Fruit fly (Drosophila melanogaster) whole organism, embryonic: ENCODE results near the gene CG7841.

Experiments
- Abd-B ChIP-seq: fragments of 200-800 bp; sonication (Bioruptor generic); optimal IDR thresholded peaks from 2 replicates; lab custom pipeline; 2018; ENCODE audit warnings: missing biosample characterization, mild to moderate bottlenecking, missing genetic modification characterization, moderate library complexity
- Aef1 ChIP-seq: fragments of 200-800 bp; sonication (Bioruptor generic); IDR thresholded peaks from 3 replicates; pipeline ENCODE4 v1.3.6; 2022; ENCODE audit warnings: missing biosample characterization, missing genetic modification characterization
- CG10147 ChIP-seq: fragments of 200-800 bp; sonication (Bioruptor generic); optimal IDR thresholded peaks from 2 replicates; lab custom pipeline; 2019; ENCODE audit warnings: missing biosample characterization, mild to moderate bottlenecking, missing genetic modification characterization, moderate library complexity
- CG10209 ChIP-seq: fragments of 200-800 bp; sonication (Bioruptor generic); optimal IDR thresholded peaks from 3 replicates; lab custom pipeline; 2017; ENCODE audit warnings: missing biosample characterization, mild to moderate bottlenecking, missing genetic modification characterization, missing genetic modification reagents
- CG10267 ChIP-seq: fragments of 200-800 bp; sonication (Bioruptor generic); optimal IDR thresholded peaks from 2 replicates; lab custom pipeline; 2018; ENCODE audit warnings: missing biosample characterization, mild to moderate bottlenecking, missing genetic modification characterization, moderate library complexity
- CG12104 ChIP-seq: fragments of 200-800 bp; sonication (Bioruptor generic); optimal IDR thresholded peaks from 3 replicates; lab custom pipeline; 2016; ENCODE audit warnings: missing biosample characterization, missing genetic modification characterization
- CG12155 ChIP-seq: fragments of 200-800 bp; sonication (Bioruptor generic); optimal IDR thresholded peaks from 3 replicates; lab custom pipeline; 2016; ENCODE audit warnings: missing biosample characterization, missing genetic modification characterization
- CG12219 ChIP-seq: fragments of 200-800 bp; sonication (Bioruptor generic); optimal IDR thresholded peaks from 3 replicates; lab custom pipeline; 2018; ENCODE audit warnings: missing biosample characterization, mild to moderate bottlenecking, missing genetic modification characterization
- CG12299 ChIP-seq: fragments of 200-800 bp; sonication (Bioruptor generic); optimal IDR thresholded peaks from 2 replicates; lab custom pipeline; 2018; ENCODE audit warnings: missing biosample characterization, mild to moderate bottlenecking, missing genetic modification characterization
- CG12391 ChIP-seq: fragments of 200-800 bp; sonication (Bioruptor generic); optimal IDR thresholded peaks from 3 replicates; lab custom pipeline; 2018; ENCODE audit warnings: missing biosample characterization, mild to moderate bottlenecking, missing genetic modification characterization, moderate library complexity
- CG14050 ChIP-seq: fragments of 200-800 bp; sonication (Bioruptor generic); IDR thresholded peaks from 3 replicates; pipeline ENCODE4 v1.3.6; 2022; ENCODE audit warnings: missing biosample characterization, missing genetic modification characterization
- CG1832 ChIP-seq: fragments of 200-800 bp; sonication (Bioruptor generic); optimal IDR thresholded peaks from 2 replicates; lab custom pipeline; 2017; ENCODE audit warnings: missing biosample characterization, mild to moderate bottlenecking, missing genetic modification characterization, inconsistent platforms
- CG18476 ChIP-seq: fragments of 200-800 bp; sonication (Bioruptor generic); optimal IDR thresholded peaks from 2 replicates; lab custom pipeline; 2016; ENCODE audit warnings: missing biosample characterization, mild to moderate bottlenecking, missing genetic modification characterization
- CG2875 ChIP-seq: fragments of 200-800 bp; sonication (Bioruptor generic); optimal IDR thresholded peaks from 2 replicates; lab custom pipeline; 2017; ENCODE audit warnings: missing biosample characterization, mild to moderate bottlenecking, missing genetic modification characterization, missing genetic modification reagents
- CG3726 ChIP-seq: fragments of 200-800 bp; sonication (Bioruptor generic); IDR thresholded peaks from 3 replicates; pipeline ENCODE4, ENCODE4 v1.3.6; 2022; ENCODE audit warnings: missing biosample characterization, missing genetic modification characterization
- CG42726 ChIP-seq: fragments of 200-800 bp; sonication (Bioruptor generic); IDR thresholded peaks from 2 replicates; pipeline ENCODE4 v1.3.6; 2022; ENCODE audit warnings: missing biosample characterization, missing genetic modification characterization; ENCODE audit not compliant: partially characterized antibody
- CG4730 ChIP-seq: fragments of 200-800 bp; sonication (Bioruptor generic); IDR thresholded peaks from 2 replicates; pipeline ENCODE4 v1.3.6; 2022; ENCODE audit warnings: missing biosample characterization, missing genetic modification characterization
- CG6254 ChIP-seq: fragments of 200-800 bp; sonication (Bioruptor generic); optimal IDR thresholded peaks from 3 replicates; lab custom pipeline; 2017; ENCODE audit warnings: mild to moderate bottlenecking, missing biosample characterization, missing genetic modification reagents, missing genetic modification characterization
- CG6683 ChIP-seq: fragments of 200-800 bp; sonication (Bioruptor generic); optimal IDR thresholded peaks from 2 replicates; lab custom pipeline; 2017; ENCODE audit warnings: missing biosample characterization, mild to moderate bottlenecking, missing genetic modification characterization, missing genetic modification reagents
- CG7839 ChIP-seq: fragments of 200-800 bp; sonication (Bioruptor generic); optimal IDR thresholded peaks from 3 replicates; lab custom pipeline; 2018; ENCODE audit warnings: missing biosample characterization, mild to moderate bottlenecking, missing genetic modification characterization, moderate library complexity
- CG9727 ChIP-seq: fragments of 200-800 bp; sonication (Bioruptor generic); optimal IDR thresholded peaks from 3 replicates; lab custom pipeline; 2017; ENCODE audit warnings: missing biosample characterization, mild to moderate bottlenecking, missing genetic modification characterization
- Chrac-16 ChIP-seq: fragments of 200-800 bp; sonication (Bioruptor generic); optimal IDR thresholded peaks from 3 replicates; lab custom pipeline; 2016; ENCODE audit warnings: missing biosample characterization, missing genetic modification characterization
- CkIIα-i1 ChIP-seq: fragments of 200-800 bp; sonication (Bioruptor generic); IDR thresholded peaks from 2 replicates; pipeline ENCODE4 v1.3.6; 2022; ENCODE audit warnings: missing biosample characterization, missing genetic modification characterization
- CoRest ChIP-seq: fragments of 200-800 bp; sonication (Bioruptor generic); optimal IDR thresholded peaks from 3 replicates; lab custom pipeline; 2018; ENCODE audit warnings: missing biosample characterization, mild to moderate bottlenecking, missing genetic modification characterization, moderate library complexity
- Dp ChIP-seq: fragments of 200-800 bp; sonication (Bioruptor generic); optimal IDR thresholded peaks from 2 replicates; lab custom pipeline; 2018; ENCODE audit warnings: missing biosample characterization, mild to moderate bottlenecking, missing genetic modification characterization, moderate library complexity
- Fer1 ChIP-seq: fragments of 200-800 bp; sonication (Bioruptor generic); optimal IDR thresholded peaks from 2 replicates; lab custom pipeline; 2017; ENCODE audit warnings: missing biosample characterization, mild to moderate bottlenecking, missing genetic modification characterization
- Gug ChIP-seq: fragments of 200-800 bp; sonication (Bioruptor generic); IDR thresholded peaks from 4 replicates; pipeline ENCODE4 v1.3.6; 2022; ENCODE audit warnings: missing biosample characterization, missing genetic modification characterization
- HLH54F ChIP-seq: fragments of 200-800 bp; sonication (Bioruptor generic); optimal IDR thresholded peaks from 3 replicates; lab custom pipeline; 2016; ENCODE audit warnings: missing biosample characterization, missing genetic modification characterization
- HLHmδ ChIP-seq: fragments of 200-800 bp; sonication (Bioruptor generic); optimal IDR thresholded peaks from 2 replicates; lab custom pipeline; 2018; ENCODE audit warnings: missing biosample characterization, mild to moderate bottlenecking, missing genetic modification characterization, moderate library complexity
- Oaz ChIP-seq: fragments of 200-800 bp; sonication (Bioruptor generic); IDR thresholded peaks from 2 replicates; pipeline ENCODE4 v1.3.6; 2022; ENCODE audit warnings: missing biosample characterization, missing genetic modification characterization
- Opbp ChIP-seq: fragments of 200-800 bp; sonication (Bioruptor generic); IDR thresholded peaks from 3 replicates; pipeline ENCODE4 v1.3.6; 2022; ENCODE audit warnings: missing biosample characterization, missing genetic modification characterization; ENCODE audit not compliant: partially characterized antibody
- Pdp1 ChIP-seq, 2 experiments: fragments of 200-800 bp; sonication (Bioruptor generic); optimal IDR thresholded peaks; 3 replicates each; lab custom pipeline; 2016; ENCODE audit warnings: missing biosample characterization in 2 of 2, missing genetic modification characterization in 2 of 2, mild to moderate bottlenecking in 1 of 2, moderate library complexity in 1 of 2
- Sry-δ ChIP-seq: fragments of 200-800 bp; sonication (Bioruptor generic); optimal IDR thresholded peaks from 2 replicates; lab custom pipeline; 2016; ENCODE audit warnings: missing biosample characterization, missing genetic modification characterization
- Stat92E ChIP-seq, 3 experiments: fragments of >200 bp in 2 of 3; fragments of 200-800 bp in 1 of 3; sonication (Bioruptor generic) in 1 of 3; optimal IDR thresholded peaks; 2 replicates each; lab custom pipeline; 2017 to 2019; ENCODE audit warnings: missing biosample characterization in 3 of 3, missing genetic modification characterization in 3 of 3, mild to moderate bottlenecking in 1 of 3, moderate library complexity in 1 of 3
- Vsx1 ChIP-seq: fragments of 200-800 bp; sonication (Bioruptor generic); optimal IDR thresholded peaks from 2 replicates; lab custom pipeline; 2017; ENCODE audit warnings: missing biosample characterization, mild to moderate bottlenecking, missing genetic modification characterization, missing genetic modification reagents
- amos ChIP-seq: fragments of 200-800 bp; sonication (Bioruptor generic); IDR thresholded peaks from 2 replicates; pipeline ENCODE4 v1.3.6; 2022; ENCODE audit warnings: missing biosample characterization, missing genetic modification characterization; ENCODE audit not compliant: partially characterized antibody
- ara ChIP-seq: fragments of 200-800 bp; sonication (Bioruptor generic); IDR thresholded peaks from 2 replicates; pipeline ENCODE4 v1.3.6; 2022; ENCODE audit warnings: missing biosample characterization, missing genetic modification characterization
- en ChIP-seq: fragments of 200-800 bp; sonication (Bioruptor generic); optimal IDR thresholded peaks from 2 replicates; lab custom pipeline; 2016; ENCODE audit warnings: missing biosample characterization, missing genetic modification characterization
- gfzf ChIP-seq: fragments of 200-800 bp; sonication (Bioruptor generic); optimal IDR thresholded peaks from 2 replicates; lab custom pipeline; 2016; ENCODE audit warnings: missing biosample characterization, mild to moderate bottlenecking, missing genetic modification characterization, moderate library complexity
- hth ChIP-seq: fragments of >200 bp; optimal IDR thresholded peaks from 2 replicates; lab custom pipeline; 2017; ENCODE audit warnings: inconsistent platforms
- jigr1 ChIP-seq: fragments of 200-800 bp; sonication (Bioruptor generic); IDR thresholded peaks from 3 replicates; pipeline ENCODE4 v1.3.6; 2022; ENCODE audit warnings: missing biosample characterization, missing genetic modification characterization
- jing ChIP-seq: fragments of 200-800 bp; sonication (Bioruptor generic); optimal IDR thresholded peaks from 2 replicates; lab custom pipeline; 2018; ENCODE audit warnings: missing biosample characterization, mild to moderate bottlenecking, missing genetic modification characterization
- kah ChIP-seq: fragments of 200-800 bp; sonication (Bioruptor generic); optimal IDR thresholded peaks from 2 replicates; lab custom pipeline; 2018; ENCODE audit warnings: missing biosample characterization, mild to moderate bottlenecking, missing genetic modification characterization
- nom ChIP-seq: fragments of 200-800 bp; sonication (Bioruptor generic); optimal IDR thresholded peaks from 2 replicates; lab custom pipeline; 2017; ENCODE audit warnings: missing biosample characterization, missing genetic modification characterization, mild to moderate bottlenecking, moderate library complexity, missing genetic modification reagents
- pb ChIP-seq: fragments of 200-800 bp; sonication (Bioruptor generic); optimal IDR thresholded peaks from 3 replicates; lab custom pipeline; 2016; ENCODE audit warnings: missing biosample characterization, missing genetic modification characterization
- psq ChIP-seq: fragments of 200-800 bp; sonication (Bioruptor generic); optimal IDR thresholded peaks from 2 replicates; lab custom pipeline; 2017; ENCODE audit warnings: missing biosample characterization, missing genetic modification characterization
- sens ChIP-seq: fragments of 200-800 bp; sonication (Bioruptor generic); peaks from one replicate; lab custom pipeline; 2016; ENCODE audit warnings: missing biosample characterization, missing genetic modification characterization
- sim ChIP-seq: fragments of 200-800 bp; sonication (Bioruptor generic); IDR thresholded peaks from 2 replicates; pipeline ENCODE4 v1.3.6; 2022; ENCODE audit warnings: missing biosample characterization, missing genetic modification characterization
- wor ChIP-seq: fragments of 200-800 bp; sonication (Bioruptor generic); IDR thresholded peaks from 2 replicates; pipeline ENCODE4 v1.3.6; 2022; ENCODE audit warnings: missing biosample characterization, missing genetic modification characterization

The CG7841 gene

dm6 chr3L:15493886-15494598 is 14.0 kb downstream of the CG7841 start (continued):
- TF ChIP-seq Aef1 (GFP tag; lab: Robert Waterston, UW) (peak; percentile 23; the same call in 2 of the 3 replicates), Fer1 (GFP tag; lab: Kevin White, UChicago) (peak; percentile 28), CG42726 (GFP tag; lab: Robert Waterston, UW) (no peak), Sry-δ (GFP tag; lab: Kevin White, UChicago) (no peak), jing (no peak), CG12219 (GFP tag; lab: Kevin White, UChicago) (no peak), nom (GFP tag; lab: Kevin White, UChicago) (no peak), CG10209 (GFP tag; lab: Kevin White, UChicago) (no peak), gfzf (no peak), CG12155 (GFP tag; lab: Kevin White, UChicago) (no peak), wor (no peak), CG12104 (GFP tag; lab: Kevin White, UChicago) (peak; percentile 16), CG9727 (GFP tag; lab: Kevin White, UChicago) (no peak), kah (peak; percentile 3), ara (GFP tag; lab: Robert Waterston, UW) (no peak; the same call in 1 of the 2 replicates), Chrac-16 (no peak), CkIIα-i1 (no peak), Opbp (no peak), amos (GFP tag; lab: Robert Waterston, UW) (no peak), HLH54F (GFP tag; lab: Kevin White, UChicago) (no peak), Oaz (GFP tag; lab: Robert Waterston, UW) (no peak), CG12299 (tag; lab: Kevin White, UChicago) (no peak), CG10147 (GFP tag; lab: Kevin White, UChicago) (peak; percentile 15), CG2875 (GFP tag; lab: Kevin White, UChicago) (no peak), Vsx1 (GFP tag; lab: Kevin White, UChicago) (no peak), CG6683 (GFP tag; lab: Kevin White, UChicago) (no peak), Pdp1 (GFP tag; optimal IDR thresholded peaks at IDR 0.05; lab: Kevin White, UChicago) (peak in 1 of 2 experiments; percentile 0), CG12391 (tag; lab: Kevin White, UChicago) (peak; percentile 5), psq (GFP tag; lab: Kevin White, UChicago) (no peak), Abd-B (GFP tag; lab: Kevin White, UChicago) (no peak), CG3726 (GFP tag; lab: Robert Waterston, UW) (no peak), pb (GFP tag; lab: Kevin White, UChicago) (no peak), CG10267 (tag; lab: Kevin White, UChicago) (peak; percentile 28), Dp (no peak), CG7839 (peak; percentile 46), en (GFP tag; lab: Kevin White, UChicago) (no peak), CG6254 (peak; percentile 8), CG18476 (GFP tag; lab: Kevin White, UChicago) (peak; percentile 8), CG4730 (no peak), hth (lab: Kevin White, UChicago) (no peak), CG1832 (GFP tag; lab: Kevin White, UChicago) (no peak), jigr1 (GFP tag; lab: Robert Waterston, UW) (no peak), Stat92E (GFP tag; optimal IDR thresholded peaks at IDR 0.05; lab: Kevin White, UChicago) (no peak), sim (GFP tag; lab: Robert Waterston, UW) (no peak), CG14050 (GFP tag; lab: Robert Waterston, UW) (no peak), CoRest (tag; lab: Kevin White, UChicago) (no peak), HLHmδ (GFP tag; lab: Kevin White, UChicago) (no peak), sens (no peak), Gug (no peak)
